Worm (Caenorhabditis elegans) whole organism, L1 larva: ENCODE measurements around the gene srh-308.

Experiments used
- C16A3.4 ChIP-seq: fragments of 150-350 bp; optimal IDR thresholded peaks from 2 replicates; lab custom pipeline; 2014; ENCODE audit warnings: missing biosample characterization, missing genetic modification characterization
- F16B12.6 ChIP-seq: fragments of 150-350 bp; optimal IDR thresholded peaks from 2 replicates; lab custom pipeline; 2014; ENCODE audit warnings: missing biosample characterization, missing genetic modification characterization
- Y116A8C.19 ChIP-seq: sonication (generic microtip); optimal IDR thresholded peaks from 2 replicates; lab custom pipeline; 2016; ENCODE audit warnings: missing compliant biosample characterization, missing genetic modification characterization, borderline replicate concordance
- aly-2 ChIP-seq: fragments of 150-350 bp; optimal IDR thresholded peaks from 2 replicates; lab custom pipeline; 2014; ENCODE audit warnings: missing biosample characterization, missing genetic modification characterization
- ceh-63 ChIP-seq: fragments of 200-800 bp; sonication (Bioruptor generic); optimal IDR thresholded peaks from 2 replicates; lab custom pipeline; 2018; ENCODE audit warnings: mild to moderate bottlenecking, missing genetic modification characterization, missing compliant biosample characterization
- ceh-8 ChIP-seq: fragments of 200-800 bp; sonication (Bioruptor generic); optimal IDR thresholded peaks from 2 replicates; lab custom pipeline; 2018; ENCODE audit warnings: mild to moderate bottlenecking, missing genetic modification characterization, moderate library complexity, missing compliant biosample characterization
- ceh-88 ChIP-seq: fragments of 200-800 bp; sonication (Bioruptor generic); IDR thresholded peaks from 2 replicates; pipeline ENCODE4 v1.3.6; 2022; ENCODE audit warnings: missing genetic modification characterization, missing compliant biosample characterization
- ceh-90 ChIP-seq: sonication (generic microtip); optimal IDR thresholded peaks from 2 replicates; lab custom pipeline; 2016; ENCODE audit warnings: missing genetic modification characterization, missing compliant biosample characterization
- ces-1 ChIP-seq: fragments of 150-350 bp; optimal IDR thresholded peaks from 2 replicates; lab custom pipeline; 2014; ENCODE audit warnings: missing biosample characterization, missing genetic modification reagents, missing genetic modification characterization
- dsc-1 ChIP-seq: sonication (generic microtip); optimal IDR thresholded peaks from 2 replicates; lab custom pipeline; 2016; ENCODE audit warnings: mild to moderate bottlenecking, missing genetic modification characterization, missing compliant biosample characterization
- efl-1 ChIP-seq, 4 experiments: fragments of 150-350 bp; optimal IDR thresholded peaks in 3 of 4; peaks in 1 of 4; 1 replicate in 1 of 4; 2 replicates in 3 of 4; lab custom pipeline; 2014; ENCODE audit warnings: missing biosample characterization in 2 of 4, missing genetic modification characterization in 2 of 4, missing genetic modification reagents in 2 of 4
- efl-3 ChIP-seq: fragments of 200-800 bp; sonication (Bioruptor generic); optimal IDR thresholded peaks from 2 replicates; lab custom pipeline; 2018; ENCODE audit warnings: mild to moderate bottlenecking, missing genetic modification characterization, missing compliant biosample characterization
- egl-27 ChIP-seq, 2 experiments: fragments of 150-350 bp in 1 of 2; sonication (generic microtip); optimal IDR thresholded peaks; 3 replicates each; lab custom pipeline; 2017 to 2018; ENCODE audit warnings: missing biosample characterization in 2 of 2, missing genetic modification characterization in 2 of 2, missing genetic modification reagents in 2 of 2
- elt-2 ChIP-seq: sonication (generic microtip); optimal IDR thresholded peaks from 2 replicates; lab custom pipeline; 2016; ENCODE audit warnings: missing genetic modification characterization, mild to moderate bottlenecking, inconsistent platforms, missing compliant biosample characterization, missing genetic modification reagents
- elt-3 ChIP-seq, 6 experiments: fragments of 150-350 bp in 1 of 6; sonication (generic microtip); optimal IDR thresholded peaks; 2 replicates each; lab custom pipeline; 2017 to 2018; ENCODE audit warnings: missing biosample characterization in 6 of 6, missing genetic modification characterization in 6 of 6, inconsistent platforms in 1 of 6
- fkh-10 ChIP-seq: sonication (generic microtip); optimal IDR thresholded peaks from 2 replicates; lab custom pipeline; 2017; ENCODE audit warnings: missing biosample characterization, missing genetic modification reagents, missing genetic modification characterization
- fkh-4 ChIP-seq: sonication (generic microtip); optimal IDR thresholded peaks from 2 replicates; lab custom pipeline; 2016; ENCODE audit warnings: missing compliant biosample characterization, missing genetic modification characterization, borderline replicate concordance
- fos-1 ChIP-seq: fragments of 150-350 bp; optimal IDR thresholded peaks from 2 replicates; lab custom pipeline; 2014; ENCODE audit warnings: missing biosample characterization, missing genetic modification characterization
- hlh-4 ChIP-seq: sonication (generic microtip); optimal IDR thresholded peaks from 2 replicates; lab custom pipeline; 2016; ENCODE audit warnings: mild to moderate bottlenecking, missing genetic modification characterization, missing compliant biosample characterization
- jun-1 ChIP-seq: fragments of 150-350 bp; optimal IDR thresholded peaks from 2 replicates; lab custom pipeline; 2014; ENCODE audit warnings: missing biosample characterization, missing genetic modification reagents, missing genetic modification characterization
- lin-14 ChIP-seq: fragments of 200-800 bp; sonication (Bioruptor generic); optimal IDR thresholded peaks from 2 replicates; lab custom pipeline; 2018; ENCODE audit warnings: mild to moderate bottlenecking, missing genetic modification characterization, moderate library complexity, missing compliant biosample characterization
- lin-15B ChIP-seq: fragments of 150-350 bp; sonication (generic microtip); optimal IDR thresholded peaks from 3 replicates; lab custom pipeline; 2014; ENCODE audit warnings: missing biosample characterization, missing genetic modification characterization
- lin-35 ChIP-seq, 2 experiments: fragments of 150-350 bp; optimal IDR thresholded peaks; 2 replicates each; lab custom pipeline; 2014; ENCODE audit warnings: missing biosample characterization in 2 of 2, missing genetic modification characterization in 2 of 2, missing genetic modification reagents in 2 of 2
- lin-39 ChIP-seq: fragments of 150-350 bp; optimal IDR thresholded peaks from 2 replicates; lab custom pipeline; 2014; ENCODE audit warnings: missing biosample characterization, missing genetic modification reagents, missing genetic modification characterization
- lir-3 ChIP-seq: sonication (generic microtip); optimal IDR thresholded peaks from 2 replicates; lab custom pipeline; 2016; ENCODE audit warnings: mild to moderate bottlenecking, missing genetic modification characterization, moderate library complexity, missing compliant biosample characterization; ENCODE audit not compliant: poor library complexity
- lsy-2 ChIP-seq, 2 experiments: fragments of 150-350 bp; optimal IDR thresholded peaks; 2 replicates each; lab custom pipeline; 2014; ENCODE audit warnings: missing biosample characterization in 2 of 2, missing genetic modification characterization in 2 of 2
- mab-9 ChIP-seq: fragments of 200-800 bp; sonication (Bioruptor generic); IDR thresholded peaks from 2 replicates; pipeline ENCODE4 v1.3.6; 2022; ENCODE audit warnings: missing genetic modification reagents, missing genetic modification characterization, missing compliant biosample characterization
- mdl-1 ChIP-seq, 2 experiments: fragments of 150-350 bp; optimal IDR thresholded peaks; 2 replicates each; lab custom pipeline; 2014 to 2017; ENCODE audit warnings: missing biosample characterization in 2 of 2, missing genetic modification characterization in 2 of 2, inconsistent platforms in 1 of 2
- nhr-11 ChIP-seq: fragments of 150-350 bp; optimal IDR thresholded peaks from 2 replicates; lab custom pipeline; 2014; ENCODE audit warnings: missing biosample characterization, missing genetic modification characterization
- nhr-12 ChIP-seq: sonication (generic microtip); optimal IDR thresholded peaks from 2 replicates; lab custom pipeline; 2017; ENCODE audit warnings: missing biosample characterization, missing genetic modification characterization
- nhr-19 ChIP-seq: fragments of 200-800 bp; sonication (Bioruptor generic); conservative IDR thresholded peaks from 2 replicates; pipeline ENCODE4 v1.3.6; 2022; ENCODE audit warnings: missing genetic modification characterization, missing compliant biosample characterization
- nhr-20 ChIP-seq: sonication (generic microtip); optimal IDR thresholded peaks from 2 replicates; lab custom pipeline; 2016; ENCODE audit warnings: mild to moderate bottlenecking, missing genetic modification characterization, missing compliant biosample characterization
- nhr-237 ChIP-seq: fragments of 150-350 bp; optimal IDR thresholded peaks from 2 replicates; lab custom pipeline; 2014; ENCODE audit warnings: missing biosample characterization, missing genetic modification characterization
- nhr-71 ChIP-seq: sonication (generic microtip); optimal IDR thresholded peaks from 2 replicates; lab custom pipeline; 2016; ENCODE audit warnings: mild to moderate bottlenecking, missing genetic modification characterization, moderate library complexity, missing compliant biosample characterization
- nhr-77 ChIP-seq: fragments of 150-350 bp; optimal IDR thresholded peaks from 2 replicates; lab custom pipeline; 2014; ENCODE audit warnings: missing biosample characterization, missing genetic modification characterization
- nhr-85 ChIP-seq: sonication (generic microtip); peaks from one replicate; lab custom pipeline; 2016; ENCODE audit warnings: missing genetic modification characterization, inconsistent platforms, missing compliant biosample characterization
- pag-3 ChIP-seq: sonication (generic microtip); optimal IDR thresholded peaks from 2 replicates; lab custom pipeline; 2017; ENCODE audit warnings: missing genetic modification characterization, mild to moderate bottlenecking, missing compliant biosample characterization, antibody characterized with exemption, borderline replicate concordance; ENCODE audit not compliant: insufficient read depth
- pax-3 ChIP-seq: fragments of 200-800 bp; sonication (Bioruptor generic); optimal IDR thresholded peaks from 2 replicates; lab custom pipeline; 2018; ENCODE audit warnings: mild to moderate bottlenecking, missing genetic modification characterization, moderate library complexity, missing compliant biosample characterization
- rnt-1 ChIP-seq: sonication (generic microtip); optimal IDR thresholded peaks from 2 replicates; lab custom pipeline; 2016; ENCODE audit warnings: mild to moderate bottlenecking, missing genetic modification characterization, moderate library complexity, missing compliant biosample characterization
- snpc-4 ChIP-seq: fragments of 150-350 bp; optimal IDR thresholded peaks from 2 replicates; lab custom pipeline; 2014; ENCODE audit warnings: missing biosample characterization, missing genetic modification characterization
- snu-23 ChIP-seq: sonication (generic microtip); optimal IDR thresholded peaks from 2 replicates; lab custom pipeline; 2016; ENCODE audit warnings: missing genetic modification characterization, missing compliant biosample characterization
- sox-4 ChIP-seq: sonication (generic microtip); optimal IDR thresholded peaks from 2 replicates; lab custom pipeline; 2016; ENCODE audit warnings: missing genetic modification characterization, missing compliant biosample characterization
- swsn-7 ChIP-seq: sonication (generic microtip); optimal IDR thresholded peaks from 2 replicates; lab custom pipeline; 2016; ENCODE audit warnings: missing genetic modification characterization, missing compliant biosample characterization
- tlp-1 ChIP-seq: fragments of 150-350 bp; optimal IDR thresholded peaks from 2 replicates; lab custom pipeline; 2014; ENCODE audit warnings: missing biosample characterization, missing genetic modification characterization
- unc-62 ChIP-seq: fragments of 150-350 bp; optimal IDR thresholded peaks from 2 replicates; lab custom pipeline; 2014; ENCODE audit warnings: missing biosample characterization, missing genetic modification reagents, missing genetic modification characterization
- unc-86 ChIP-seq: sonication (generic microtip); optimal IDR thresholded peaks from 2 replicates; lab custom pipeline; 2016; ENCODE audit warnings: missing genetic modification characterization, missing compliant biosample characterization
- unc-98 ChIP-seq: fragments of 200-800 bp; sonication (Bioruptor generic); IDR thresholded peaks from 2 replicates; pipeline ENCODE4 v1.3.6; 2022; ENCODE audit warnings: missing genetic modification characterization, missing compliant biosample characterization
- ztf-11 ChIP-seq, 2 experiments: sonication (generic microtip); optimal IDR thresholded peaks; 2 replicates each; lab custom pipeline; 2016 to 2017; ENCODE audit warnings: missing genetic modification characterization in 2 of 2, missing biosample characterization in 1 of 2, missing compliant biosample characterization in 1 of 2

The srh-308 gene

ce11 chrV:14003587-14004156 is 13.7 kb downstream of the srh-308 start (continued):
- TF ChIP-seq dsc-1 (peak; percentile 39), lin-15B (tag; lab: Kevin White, UChicago) (no peak), sox-4 (tag; lab: Kevin White, UChicago) (no peak), nhr-19 (GFP tag; lab: Robert Waterston, UW) (peak; percentile 22), lin-39 (no peak), mab-9 (GFP tag; lab: Robert Waterston, UW) (peak; percentile 12; the same call in 1 of the 2 replicates), fkh-10 (GFP tag; lab: Kevin White, UChicago) (peak; percentile 45), nhr-85 (tag; lab: Kevin White, UChicago) (no peak), lin-14 (GFP tag; lab: Kevin White, UChicago) (peak; percentile 70)

ce11 chrV:14002402-14002801 is 15.0 kb downstream of the srh-308 start:
- no peak for TF ChIP-seq fos-1 (tag; lab: Kevin White, UChicago)
- no peak for TF ChIP-seq lin-15B (tag; lab: Kevin White, UChicago)
- no peak for TF ChIP-seq nhr-12 (tag; lab: Kevin White, UChicago)
- peak in 1 of 2 experiments; percentile 17 for TF ChIP-seq lsy-2 (tag; optimal IDR thresholded peaks at IDR 0.05; lab: Kevin White, UChicago)
- TF ChIP-seq rnt-1 (tag; lab: Kevin White, UChicago), result peak; percentile 42
- no peak for TF ChIP-seq elt-3 (tag; optimal IDR thresholded peaks at IDR 0.05; lab: Kevin White, UChicago)
- no peak for TF ChIP-seq mab-9 (GFP tag; lab: Robert Waterston, UW)
- no peak for TF ChIP-seq ceh-63 (GFP tag; lab: Kevin White, UChicago)
- no peak for TF ChIP-seq C16A3.4
- no peak for TF ChIP-seq lir-3 (tag; lab: Kevin White, UChicago)
- peak; percentile 45 for TF ChIP-seq dsc-1
- no peak for TF ChIP-seq ces-1 (GFP tag; lab: Kevin White, UChicago)
- no peak for TF ChIP-seq fkh-4 (tag; lab: Kevin White, UChicago)
- TF ChIP-seq unc-98 (GFP tag; lab: Robert Waterston, UW), result no peak
- TF ChIP-seq unc-86 (tag; lab: Kevin White, UChicago), result no peak
- TF ChIP-seq jun-1 (tag; lab: Kevin White, UChicago), result no peak
- no peak for TF ChIP-seq ceh-8 (GFP tag; lab: Kevin White, UChicago)
- TF ChIP-seq snu-23 (GFP tag; lab: Kevin White, UChicago), result peak; percentile 53
- peak; percentile 18 for TF ChIP-seq nhr-20 (tag; lab: Kevin White, UChicago)
- TF ChIP-seq unc-62 (GFP tag; lab: Kevin White, UChicago), result no peak
- no peak for TF ChIP-seq elt-2 (tag; lab: Kevin White, UChicago)
- no peak for TF ChIP-seq Y116A8C.19 (tag; lab: Kevin White, UChicago)
- peak; percentile 23 to 36 for TF ChIP-seq efl-1 (optimal IDR thresholded peaks at IDR 0.05; lab: Kevin White, UChicago)
- TF ChIP-seq efl-1 (GFP tag; optimal IDR thresholded peaks at IDR 0.05 in 1 of 2; lab: Kevin White, UChicago), result peak in 1 of 2 experiments; percentile 92
- TF ChIP-seq ztf-11 (tag; optimal IDR thresholded peaks at IDR 0.05; lab: Kevin White, UChicago), result no peak
- no peak for TF ChIP-seq snpc-4 (tag; lab: Kevin White, UChicago)
- no peak for TF ChIP-seq ceh-88 (GFP tag; lab: Robert Waterston, UW)
- TF ChIP-seq F16B12.6 (tag; lab: Kevin White, UChicago), result no peak
- TF ChIP-seq ceh-90 (tag; lab: Kevin White, UChicago), result no peak
- no peak; the same call in 1 of the 2 replicates for TF ChIP-seq nhr-19 (GFP tag; lab: Robert Waterston, UW)
- TF ChIP-seq nhr-71 (tag; lab: Kevin White, UChicago), result peak; percentile 32
- TF ChIP-seq lin-14 (GFP tag; lab: Kevin White, UChicago), result peak; percentile 40
- no peak for TF ChIP-seq nhr-77
- no peak for TF ChIP-seq pax-3 (tag; lab: Kevin White, UChicago)
- TF ChIP-seq egl-27 (tag; optimal IDR thresholded peaks at IDR 0.05; lab: Kevin White, UChicago), result no peak
- TF ChIP-seq hlh-4 (tag; lab: Kevin White, UChicago), result no peak
- peak in 1 of 2 experiments; percentile 42 for TF ChIP-seq lin-35 (GFP tag; optimal IDR thresholded peaks at IDR 0.05; lab: Kevin White, UChicago)
- TF ChIP-seq swsn-7 (tag; lab: Kevin White, UChicago), result peak; percentile 2
- TF ChIP-seq pag-3 (tag; lab: Kevin White, UChicago), result no peak
- peak in 1 of 2 experiments; percentile 0 for TF ChIP-seq mdl-1 (tag; optimal IDR thresholded peaks at IDR 0.05; lab: Kevin White, UChicago)
- no peak for TF ChIP-seq tlp-1 (tag; lab: Kevin White, UChicago)
- no peak for TF ChIP-seq nhr-11
- TF ChIP-seq aly-2, result no peak
- no peak for TF ChIP-seq efl-3 (GFP tag; lab: Kevin White, UChicago)
- TF ChIP-seq nhr-85 (tag; lab: Kevin White, UChicago), result peak; percentile 23
- TF ChIP-seq fkh-10 (GFP tag; lab: Kevin White, UChicago), result no peak
- TF ChIP-seq nhr-237 (tag; lab: Kevin White, UChicago), result no peak
